Worm (Caenorhabditis elegans): ENCODE results near the gene nhr-214.

- TF ChIP-seq ceh-30 (tag; optimal IDR thresholded peaks at IDR 0.05) (no peak), ceh-34 (tag; optimal IDR thresholded peaks at IDR 0.05) (no peak), ceh-48 (tag; optimal IDR thresholded peaks at IDR 0.05) (no peak)
Observed at ce11 chrX:12679603-12680002, 22.3 kb downstream of the nhr-214 start.
